Fruit fly (Drosophila melanogaster) whole organism, embryonic: ENCODE results near the gene CG14339.

Experiments used
- Abd-B ChIP-seq: fragments of 200-800 bp; sonication (Bioruptor generic); optimal IDR thresholded peaks from 2 replicates; lab custom pipeline; 2018; ENCODE audit warnings: missing biosample characterization, mild to moderate bottlenecking, missing genetic modification characterization, moderate library complexity
- B-H1 ChIP-seq: fragments of 200-800 bp; sonication (Bioruptor generic); IDR thresholded peaks from 3 replicates; pipeline ENCODE4 v1.3.6; 2022; ENCODE audit warnings: missing biosample characterization, missing genetic modification characterization
- BEAF-32 ChIP-seq: fragments of 200-800 bp; sonication (Bioruptor generic); optimal IDR thresholded peaks from 3 replicates; lab custom pipeline; 2017; ENCODE audit warnings: missing biosample characterization, missing genetic modification characterization, mild to moderate bottlenecking, moderate library complexity, missing genetic modification reagents
- CG10462 ChIP-seq: fragments of 200-800 bp; sonication (Bioruptor generic); optimal IDR thresholded peaks from 2 replicates; lab custom pipeline; 2016; ENCODE audit warnings: missing biosample characterization, missing genetic modification characterization
- CG12104 ChIP-seq: fragments of 200-800 bp; sonication (Bioruptor generic); optimal IDR thresholded peaks from 3 replicates; lab custom pipeline; 2016; ENCODE audit warnings: missing biosample characterization, missing genetic modification characterization
- CG13424 ChIP-seq: fragments of 200-800 bp; sonication (Bioruptor generic); optimal IDR thresholded peaks from 2 replicates; lab custom pipeline; 2019; ENCODE audit warnings: missing biosample characterization, mild to moderate bottlenecking, missing genetic modification characterization, moderate library complexity
- CG13894 ChIP-seq: fragments of 200-800 bp; sonication (Bioruptor generic); optimal IDR thresholded peaks from 3 replicates; lab custom pipeline; 2018; ENCODE audit warnings: missing biosample characterization, mild to moderate bottlenecking, missing genetic modification characterization, moderate library complexity
- CG14014 ChIP-seq: fragments of 200-800 bp; sonication (Bioruptor generic); IDR thresholded peaks from 2 replicates; pipeline ENCODE4 v1.3.6; 2022; ENCODE audit warnings: missing biosample characterization, missing genetic modification characterization
- CG15696 ChIP-seq: fragments of 200-800 bp; sonication (Bioruptor generic); optimal IDR thresholded peaks from 2 replicates; lab custom pipeline; 2019; ENCODE audit warnings: missing biosample characterization, mild to moderate bottlenecking, missing genetic modification characterization, moderate library complexity
- CG17802 ChIP-seq: fragments of 200-800 bp; sonication (Bioruptor generic); optimal IDR thresholded peaks from 2 replicates; lab custom pipeline; 2018; ENCODE audit warnings: missing biosample characterization, mild to moderate bottlenecking, missing genetic modification characterization, moderate library complexity
- CG17912 ChIP-seq: fragments of 200-800 bp; sonication (Bioruptor generic); optimal IDR thresholded peaks from 2 replicates; lab custom pipeline; 2018; ENCODE audit warnings: missing biosample characterization, mild to moderate bottlenecking, missing genetic modification characterization
- CG2678 ChIP-seq: fragments of 200-800 bp; sonication (Bioruptor generic); optimal IDR thresholded peaks from 3 replicates; lab custom pipeline; 2019; ENCODE audit warnings: missing biosample characterization, mild to moderate bottlenecking, missing genetic modification characterization, moderate library complexity
- CG4360 ChIP-seq: fragments of 200-800 bp; sonication (Bioruptor generic); IDR thresholded peaks from 2 replicates; pipeline ENCODE4 v1.3.6; 2022; ENCODE audit warnings: missing biosample characterization, missing genetic modification characterization
- CG4424 ChIP-seq: fragments of 200-800 bp; sonication (Bioruptor generic); optimal IDR thresholded peaks from 3 replicates; lab custom pipeline; 2016; ENCODE audit warnings: missing biosample characterization, missing genetic modification characterization
- CG4617 ChIP-seq: fragments of 200-800 bp; sonication (Bioruptor generic); optimal IDR thresholded peaks from 3 replicates; lab custom pipeline; 2016; ENCODE audit warnings: missing biosample characterization, missing genetic modification characterization, borderline replicate concordance
- CG4707 ChIP-seq: fragments of 200-800 bp; sonication (Bioruptor generic); optimal IDR thresholded peaks from 2 replicates; lab custom pipeline; 2018; ENCODE audit warnings: missing biosample characterization, mild to moderate bottlenecking, missing genetic modification characterization, moderate library complexity
- CG8089 ChIP-seq: fragments of 200-800 bp; sonication (Bioruptor generic); optimal IDR thresholded peaks from 3 replicates; lab custom pipeline; 2016; ENCODE audit warnings: missing biosample characterization, missing genetic modification characterization
- CG9727 ChIP-seq: fragments of 200-800 bp; sonication (Bioruptor generic); optimal IDR thresholded peaks from 3 replicates; lab custom pipeline; 2017; ENCODE audit warnings: missing biosample characterization, mild to moderate bottlenecking, missing genetic modification characterization
- CkIIα-i1 ChIP-seq: fragments of 200-800 bp; sonication (Bioruptor generic); IDR thresholded peaks from 2 replicates; pipeline ENCODE4 v1.3.6; 2022; ENCODE audit warnings: missing biosample characterization, missing genetic modification characterization
- Dfd ChIP-seq, 2 experiments: fragments of >200 bp; optimal IDR thresholded peaks; 2 replicates each; lab custom pipeline; 2017; ENCODE audit warnings: missing biosample characterization in 2 of 2, missing genetic modification characterization in 2 of 2
- Dip2 ChIP-seq: fragments of 200-800 bp; sonication (Bioruptor generic); IDR thresholded peaks from 2 replicates; pipeline ENCODE4 v1.3.6; 2022; ENCODE audit warnings: missing biosample characterization, missing genetic modification characterization
- Drgx ChIP-seq: fragments of 200-800 bp; sonication (Bioruptor generic); IDR thresholded peaks from 2 replicates; pipeline ENCODE4 v1.3.6; 2022; ENCODE audit warnings: missing biosample characterization, missing genetic modification characterization
- Eip74EF ChIP-seq, 2 experiments: fragments of 200-800 bp in 1 of 2; fragments of >200 bp in 1 of 2; sonication (Bioruptor generic) in 1 of 2; optimal IDR thresholded peaks; 2 replicates each; lab custom pipeline; 2017 to 2019; ENCODE audit warnings: missing biosample characterization in 2 of 2, missing genetic modification characterization in 2 of 2, mild to moderate bottlenecking in 1 of 2, moderate library complexity in 1 of 2
- Lhr ChIP-seq: fragments of 200-800 bp; sonication (Bioruptor generic); optimal IDR thresholded peaks from 3 replicates; lab custom pipeline; 2017; ENCODE audit warnings: mild to moderate bottlenecking, missing biosample characterization, missing genetic modification reagents, missing genetic modification characterization
- Lim3 ChIP-seq: fragments of 200-800 bp; sonication (Bioruptor generic); IDR thresholded peaks from 2 replicates; pipeline ENCODE4 v1.3.6; 2022; ENCODE audit warnings: missing biosample characterization, missing genetic modification characterization
- MBD-R2 ChIP-seq: fragments of 200-800 bp; sonication (Bioruptor generic); IDR thresholded peaks from 2 replicates; pipeline ENCODE4 v1.3.6; 2022; ENCODE audit warnings: missing biosample characterization, missing genetic modification characterization
- MESR4 ChIP-seq: fragments of 200-800 bp; sonication (Bioruptor generic); optimal IDR thresholded peaks from 2 replicates; lab custom pipeline; 2018; ENCODE audit warnings: missing biosample characterization, mild to moderate bottlenecking, missing genetic modification characterization, moderate library complexity
- PHDP ChIP-seq: fragments of 200-800 bp; sonication (Bioruptor generic); optimal IDR thresholded peaks from 3 replicates; lab custom pipeline; 2018; ENCODE audit warnings: missing biosample characterization, mild to moderate bottlenecking, missing genetic modification characterization, moderate library complexity
- Pdp1 ChIP-seq, 2 experiments: fragments of 200-800 bp; sonication (Bioruptor generic); optimal IDR thresholded peaks; 3 replicates each; lab custom pipeline; 2016; ENCODE audit warnings: missing biosample characterization in 2 of 2, missing genetic modification characterization in 2 of 2, mild to moderate bottlenecking in 1 of 2, moderate library complexity in 1 of 2
- Rx ChIP-seq: fragments of 200-800 bp; sonication (Bioruptor generic); IDR thresholded peaks from 2 replicates; pipeline ENCODE4 v1.3.6; 2022; ENCODE audit warnings: missing biosample characterization, missing genetic modification characterization
- Ssrp ChIP-seq: fragments of 200-800 bp; sonication (Bioruptor generic); optimal IDR thresholded peaks from 2 replicates; lab custom pipeline; 2018; ENCODE audit warnings: missing biosample characterization, mild to moderate bottlenecking, missing genetic modification characterization, moderate library complexity
- az2 ChIP-seq: fragments of 200-800 bp; sonication (Bioruptor generic); optimal IDR thresholded peaks from 3 replicates; lab custom pipeline; 2016; ENCODE audit warnings: missing biosample characterization, missing genetic modification characterization
- bab2 ChIP-seq: fragments of 200-800 bp; sonication (Bioruptor generic); optimal IDR thresholded peaks from 2 replicates; lab custom pipeline; 2016; ENCODE audit warnings: missing biosample characterization, missing genetic modification characterization
- dimm ChIP-seq: fragments of 200-800 bp; sonication (Bioruptor generic); IDR thresholded peaks from 2 replicates; pipeline ENCODE4 v1.3.6; 2022; ENCODE audit warnings: missing biosample characterization, missing genetic modification characterization
- nerfin-2 ChIP-seq: fragments of 200-800 bp; sonication (Bioruptor generic); IDR thresholded peaks from 2 replicates; pipeline ENCODE4 v1.3.6; 2022; ENCODE audit warnings: missing biosample characterization, missing genetic modification characterization; ENCODE audit not compliant: partially characterized antibody
- prd ChIP-seq, 3 experiments: fragments of >200 bp in 2 of 3; fragments of 200-800 bp in 1 of 3; sonication (Bioruptor generic) in 1 of 3; optimal IDR thresholded peaks in 2 of 3; IDR thresholded peaks in 1 of 3; 2 replicates in 2 of 3; 3 replicates in 1 of 3; pipeline versions ENCODE4 v1.3.6 to Lab custom; 2017 to 2022; ENCODE audit warnings: missing biosample characterization in 1 of 3, missing genetic modification characterization in 1 of 3
- pros ChIP-seq: fragments of 200-800 bp; sonication (Bioruptor generic); optimal IDR thresholded peaks from 3 replicates; lab custom pipeline; 2019; ENCODE audit warnings: missing biosample characterization, mild to moderate bottlenecking, missing genetic modification characterization, moderate library complexity
- sens ChIP-seq: fragments of 200-800 bp; sonication (Bioruptor generic); peaks from one replicate; lab custom pipeline; 2016; ENCODE audit warnings: missing biosample characterization, missing genetic modification characterization
- sisA ChIP-seq: fragments of 200-800 bp; sonication (Bioruptor generic); IDR thresholded peaks from 2 replicates; pipeline ENCODE4 v1.3.6; 2022; ENCODE audit warnings: missing biosample characterization, missing genetic modification characterization
- slou ChIP-seq: fragments of 200-800 bp; sonication (Bioruptor generic); optimal IDR thresholded peaks from 3 replicates; lab custom pipeline; 2016; ENCODE audit warnings: missing biosample characterization, missing genetic modification characterization
- slp2 ChIP-seq: fragments of 200-800 bp; sonication (Bioruptor generic); optimal IDR thresholded peaks from 2 replicates; lab custom pipeline; 2016; ENCODE audit warnings: missing biosample characterization, missing genetic modification characterization
- sr ChIP-seq: fragments of 200-800 bp; sonication (Bioruptor generic); IDR thresholded peaks from 3 replicates; pipeline ENCODE4 v1.3.6; 2022; ENCODE audit warnings: missing biosample characterization, missing genetic modification characterization
- tap ChIP-seq: fragments of 200-800 bp; optimal IDR thresholded peaks from 3 replicates; lab custom pipeline; 2019; ENCODE audit warnings: missing biosample characterization, mild to moderate bottlenecking, missing genetic modification characterization, moderate library complexity
- twi ChIP-seq: fragments of 200-800 bp; optimal IDR thresholded peaks from 2 replicates; lab custom pipeline; 2019; ENCODE audit warnings: missing biosample characterization, mild to moderate bottlenecking, missing genetic modification characterization, moderate library complexity
- zen ChIP-seq: fragments of 200-800 bp; sonication (Bioruptor generic); optimal IDR thresholded peaks from 3 replicates; lab custom pipeline; 2018; ENCODE audit warnings: missing biosample characterization, mild to moderate bottlenecking, missing genetic modification characterization, moderate library complexity
- zf30C ChIP-seq: fragments of 200-800 bp; sonication (Bioruptor generic); optimal IDR thresholded peaks from 3 replicates; lab custom pipeline; 2018; ENCODE audit warnings: missing biosample characterization, mild to moderate bottlenecking, missing genetic modification characterization
- zfh1 ChIP-seq: fragments of 200-800 bp; sonication (Bioruptor generic); IDR thresholded peaks from 3 replicates; pipeline ENCODE4 v1.3.6; 2022; ENCODE audit warnings: missing biosample characterization, missing genetic modification characterization

The CG14339 gene

DNA sequence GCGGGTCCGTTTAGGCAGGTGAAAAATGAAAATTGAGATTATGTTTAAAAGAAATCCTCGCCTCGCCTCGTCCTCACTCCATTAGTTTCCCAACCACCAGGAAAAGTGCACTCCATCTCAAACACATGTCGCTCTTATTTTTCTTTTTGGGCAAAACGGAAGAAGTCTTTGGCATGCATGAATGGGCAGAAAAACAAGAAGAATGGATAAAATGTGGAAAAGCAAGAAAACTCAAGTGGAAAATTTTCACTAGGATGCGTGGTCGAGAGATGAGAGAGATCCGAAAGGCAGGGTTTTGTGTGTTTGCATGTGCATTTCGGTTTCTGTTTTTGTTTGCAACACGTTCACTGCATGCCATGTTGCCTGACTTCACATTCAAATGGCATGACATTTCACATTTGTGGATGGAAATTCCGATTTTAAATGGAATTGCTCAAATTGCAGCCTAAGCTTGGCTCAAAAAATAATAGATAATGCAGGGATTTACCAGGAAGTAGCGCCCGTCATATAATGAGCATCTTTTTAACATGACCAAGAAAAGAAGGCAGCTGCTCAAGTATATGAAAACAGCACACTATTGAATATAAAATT is 39.7 kb upstream of the CG14339 start (continued):
- TF ChIP-seq CG4707 (GFP tag; lab: Kevin White, UChicago) (no peak), CG8089 (no peak), BEAF-32 (GFP tag; lab: Kevin White, UChicago) (no peak), CG15696 (tag; lab: Kevin White, UChicago) (no peak), pros (GFP tag; lab: Kevin White, UChicago) (peak; percentile 48), B-H1 (GFP tag; lab: Robert Waterston, UW) (no peak), CG17912 (GFP tag; lab: Kevin White, UChicago) (no peak), dimm (GFP tag; lab: Robert Waterston, UW) (no peak), CG10462 (GFP tag; lab: Kevin White, UChicago) (no peak), sens (GFP tag; lab: Kevin White, UChicago) (peak; percentile 48), twi (peak; percentile 92), nerfin-2 (GFP tag; lab: Robert Waterston, UW) (no peak), MESR4 (GFP tag; lab: Kevin White, UChicago) (no peak)

DNA sequence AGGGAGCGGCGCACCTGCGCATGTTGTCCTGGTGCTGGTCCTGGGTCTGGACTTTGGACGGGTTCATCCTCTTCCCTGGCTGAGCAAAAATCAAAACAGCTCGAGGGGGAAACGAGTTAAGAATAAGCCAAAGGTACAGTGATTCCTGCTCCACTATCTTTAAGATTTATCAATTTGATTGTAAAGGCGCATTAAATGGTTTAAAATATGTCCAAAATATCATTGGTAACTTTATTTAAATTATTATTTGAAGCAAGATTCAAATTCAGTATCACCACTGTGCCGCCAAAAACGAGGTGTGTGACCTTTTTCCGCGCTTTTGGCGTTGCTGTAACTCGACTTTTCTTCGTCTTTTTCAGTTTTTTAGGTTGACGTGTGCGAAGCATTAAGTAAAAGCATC is 38.9 kb upstream of the CG14339 start:
- no peak for TF ChIP-seq MBD-R2 (GFP tag; lab: Robert Waterston, UW)

DNA sequence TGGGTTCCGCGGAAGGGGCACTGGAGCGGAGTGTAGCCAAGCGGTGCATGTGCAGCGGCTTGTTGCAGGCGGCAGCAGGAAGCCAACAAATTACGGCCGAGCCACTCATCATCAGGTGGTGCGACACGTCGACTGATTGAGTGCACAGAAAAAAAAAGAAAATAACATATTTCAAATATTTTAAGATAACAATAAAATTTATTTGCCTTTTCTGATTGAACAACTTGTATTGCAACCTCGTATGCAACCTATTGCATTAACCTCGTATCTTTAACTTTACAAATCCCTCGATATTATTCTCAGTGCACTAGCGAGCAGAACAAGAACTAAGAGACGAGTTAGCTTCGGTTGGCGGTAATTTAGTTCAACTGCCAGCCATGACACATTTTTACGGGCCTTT is 38.0 kb upstream of the CG14339 start:
- TF ChIP-seq Dip2 (no peak), slou (no peak), sr (GFP tag; lab: Robert Waterston, UW) (no peak), CkIIα-i1 (GFP tag; lab: Robert Waterston, UW) (no peak), zf30C (GFP tag; lab: Kevin White, UChicago) (no peak), CG4617 (GFP tag; lab: Kevin White, UChicago) (no peak), Ssrp (tag; lab: Kevin White, UChicago) (peak; percentile 58), tap (tag; lab: Kevin White, UChicago) (peak; percentile 10), zen (tag; lab: Kevin White, UChicago) (peak; percentile 18), CG9727 (GFP tag; lab: Kevin White, UChicago) (peak; percentile 45), Dfd (GFP tag; optimal IDR thresholded peaks at IDR 0.05; lab: Kevin White, UChicago) (no peak), bab2 (GFP tag; lab: Kevin White, UChicago) (peak; percentile 14), slp2 (no peak), CG4360 (no peak), PHDP (tag; lab: Kevin White, UChicago) (peak; percentile 18), Abd-B (GFP tag; lab: Kevin White, UChicago) (peak; percentile 15), CG2678 (tag; lab: Kevin White, UChicago) (peak; percentile 32), Lim3 (no peak), CG13894 (no peak), CG12104 (GFP tag; lab: Kevin White, UChicago) (no peak), Eip74EF (GFP tag; optimal IDR thresholded peaks at IDR 0.05; lab: Kevin White, UChicago) (no peak), sisA (peak; percentile 36; the same call in 1 of the 2 replicates), az2 (no peak), CG13424 (peak; percentile 14), zfh1 (GFP tag; lab: Robert Waterston, UW) (peak; percentile 61; the same call in 1 of the 3 replicates), Rx (no peak), Lhr (no peak), CG4424 (peak; percentile 12), prd (optimal IDR thresholded peaks at IDR 0.05; lab: Kevin White, UChicago) (no peak), prd (GFP tag; IDR thresholded peaks at IDR 0.05; lab: Robert Waterston, UW) (peak; percentile 73; the same call in 2 of the 3 replicates), CG14014 (GFP tag; lab: Robert Waterston, UW) (no peak), Drgx (GFP tag; lab: Robert Waterston, UW) (peak; percentile 74), Pdp1 (GFP tag; optimal IDR thresholded peaks at IDR 0.05; lab: Kevin White, UChicago) (no peak), CG17802 (tag; lab: Kevin White, UChicago) (no peak)
